Fruit fly (Drosophila melanogaster): ENCODE measurements around the gene CG2217.
A peak's percentile ranks its signal among the peaks of the same experiment; 100 is the strongest.

CG2217 gene

dm6 chr3R:30450224-30450623 is 27.5 kb upstream of the CG2217 start:
- TF ChIP-seq CG8478 (optimal IDR thresholded peaks at IDR 0.05) (no peak), CTCF (optimal IDR thresholded peaks at IDR 0.05) (no peak)

DNA sequence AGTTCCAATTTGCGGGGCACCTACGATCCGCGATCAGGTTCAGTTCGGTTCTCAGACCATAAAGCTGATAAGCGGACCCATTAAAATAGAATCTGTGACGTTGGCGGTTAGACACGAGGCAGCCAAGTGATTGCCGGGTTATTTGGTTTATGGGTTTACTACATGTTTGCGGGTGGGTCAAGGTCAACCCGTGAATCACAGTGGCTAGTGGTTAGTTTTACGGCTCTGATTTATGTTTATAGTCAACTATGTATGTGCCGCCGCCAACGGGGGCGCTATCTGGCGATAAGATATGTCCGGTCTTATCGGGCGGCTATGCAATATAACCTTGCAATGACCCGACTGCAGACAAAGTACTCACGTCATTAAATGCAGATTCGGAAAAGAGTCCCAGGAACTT is 26.7 kb upstream of the CG2217 start:
- TF ChIP-seq CG8478 (optimal IDR thresholded peaks at IDR 0.05) (no peak), CTCF (optimal IDR thresholded peaks at IDR 0.05) (no peak)

DNA sequence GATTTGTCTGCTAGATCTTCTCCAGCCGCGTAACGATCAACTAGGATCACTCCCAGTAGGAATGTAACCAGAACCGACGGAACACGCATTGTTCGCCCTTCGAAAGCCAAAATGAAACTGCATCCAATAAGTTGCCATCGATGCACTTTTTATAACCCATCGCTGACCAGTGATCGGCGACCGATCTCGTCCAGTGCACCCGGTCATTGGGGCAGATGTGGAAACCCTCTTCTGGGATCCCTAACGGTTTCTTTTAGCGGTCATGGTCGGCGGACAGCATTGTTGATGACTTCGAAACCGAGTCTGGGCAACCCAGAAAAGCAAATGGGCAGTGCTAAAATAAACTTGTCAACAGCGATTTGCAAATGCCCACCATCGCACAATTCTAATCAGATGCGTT is 22.2 kb upstream of the CG2217 start, which contains the start of gene Osi23:
Gene Osi23, minus strand, starts transcription at position 101 of the 400 bp plus-strand sequence.
- TF ChIP-seq CTCF (optimal IDR thresholded peaks at IDR 0.05) (no peak), CG8478 (optimal IDR thresholded peaks at IDR 0.05) (no peak)

DNA sequence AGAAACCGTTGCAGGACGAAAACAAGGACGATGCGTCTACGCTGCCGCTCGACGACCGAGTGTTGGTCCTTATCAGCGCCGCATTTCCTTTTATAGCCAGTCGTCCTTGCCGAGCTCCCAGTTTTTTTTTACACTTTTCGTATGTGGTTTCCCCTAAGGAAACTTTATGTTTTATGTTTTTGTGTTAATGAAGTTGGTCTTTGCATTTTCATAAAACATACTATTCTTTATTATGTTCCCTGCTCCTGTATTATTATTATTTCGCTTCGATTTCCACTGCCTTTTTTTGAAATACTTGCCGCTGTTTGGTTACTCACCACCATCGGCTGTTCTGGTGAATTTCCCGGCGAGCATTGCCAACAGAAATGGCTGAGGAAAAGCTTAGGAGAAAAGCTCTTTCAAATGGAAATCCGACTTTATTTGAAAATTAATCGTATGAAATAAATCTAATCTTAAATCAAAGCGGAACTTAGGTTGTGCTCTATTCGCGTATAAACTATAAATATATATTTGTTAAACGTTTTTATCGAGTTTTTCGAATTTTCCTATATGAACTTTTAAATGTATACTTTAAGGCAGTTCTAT is 20.9 kb upstream of the CG2217 start, which contains the start of gene CG15537:
Gene CG15537, minus strand, starts transcription at position 51 of the 585 bp plus-strand sequence.
- TF ChIP-seq CTCF (optimal IDR thresholded peaks at IDR 0.05) (no peak), CG8478 (optimal IDR thresholded peaks at IDR 0.05) (no peak)

dm6 chr3R:30431258-30432114 is 8.7 kb upstream of the CG2217 start, which contains the start of gene CG15534:
Gene CG15534 (plus strand): TSS chr3R:30432064.
- no peak for TF ChIP-seq CTCF (optimal IDR thresholded peaks at IDR 0.05)
- TF ChIP-seq CG8478 (optimal IDR thresholded peaks at IDR 0.05): no peak

- TF ChIP-seq CTCF (optimal IDR thresholded peaks at IDR 0.05) (no peak), CG8478 (optimal IDR thresholded peaks at IDR 0.05) (no peak)
Observed at dm6 chr3R:30428459-30428858, 5.7 kb upstream of the CG2217 start, which contains the start of gene CG15533. Gene CG15533 (plus strand): TSS chr3R:30428820.

DNA sequence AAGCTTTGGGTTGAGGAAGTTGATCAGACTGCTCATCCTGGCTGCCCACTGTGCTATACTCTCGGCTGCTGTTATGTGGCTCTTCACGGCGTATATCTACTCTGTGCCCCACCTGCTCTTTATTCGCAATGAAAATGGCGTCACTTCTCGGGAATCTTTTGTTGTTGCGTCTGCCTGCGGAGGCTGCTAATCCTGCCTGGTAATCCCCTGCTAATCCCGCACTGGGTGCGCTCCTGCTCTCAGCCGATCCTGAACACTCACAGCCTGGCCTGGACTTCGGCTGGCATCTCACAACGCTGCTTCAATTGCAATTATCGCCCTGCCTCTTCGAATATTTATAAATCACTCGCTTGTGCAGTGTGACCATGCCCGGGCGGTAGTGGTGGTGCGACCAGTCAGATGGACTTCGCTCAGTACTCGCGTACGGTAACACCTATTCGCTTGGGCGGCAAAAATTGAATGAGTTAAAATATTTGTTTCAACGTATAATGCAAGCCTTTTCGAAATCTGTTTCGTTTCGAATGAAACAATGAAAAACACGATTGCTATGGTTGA is 5.1 kb upstream of the CG2217 start, which contains the start of gene CG2218:
Gene CG2218, minus strand, starts transcription at position 472 of the 555 bp plus-strand sequence.
- TF ChIP-seq CG8478 (optimal IDR thresholded peaks at IDR 0.05) (no peak), CTCF (optimal IDR thresholded peaks at IDR 0.05) (peak; percentile 1 to 44)

DNA sequence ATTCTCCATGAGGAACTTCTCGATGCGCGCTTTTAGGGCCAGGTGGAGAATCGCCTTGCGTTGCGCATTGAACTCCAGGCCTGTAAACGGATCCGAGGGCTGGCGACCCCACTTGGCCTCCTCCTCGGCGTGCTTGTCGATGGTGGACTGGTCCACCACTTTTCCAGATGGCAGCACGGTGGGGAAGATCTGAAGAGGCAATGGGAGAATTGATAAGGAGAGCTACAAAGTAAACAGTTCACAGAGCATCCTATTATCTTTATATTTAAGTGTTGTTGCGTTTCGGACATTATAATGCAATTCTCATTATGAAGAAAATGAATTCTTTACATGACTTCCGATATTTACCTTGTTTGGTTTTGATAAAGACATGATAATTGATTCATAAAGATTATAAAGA is 3.9 kb upstream of the CG2217 start:
- no peak for TF ChIP-seq CG8478 (optimal IDR thresholded peaks at IDR 0.05)
- no peak for TF ChIP-seq CTCF (optimal IDR thresholded peaks at IDR 0.05)

- TF ChIP-seq CTCF (optimal IDR thresholded peaks at IDR 0.05) (no peak), CG8478 (optimal IDR thresholded peaks at IDR 0.05) (no peak)
Observed at dm6 chr3R:30425622-30426021, 2.9 kb upstream of the CG2217 start.

- TF ChIP-seq CTCF (optimal IDR thresholded peaks at IDR 0.05) (peak; percentile 82 to 90), CG8478 (optimal IDR thresholded peaks at IDR 0.05) (no peak)
Observed at dm6 chr3R:30424993-30425392, 2.2 kb upstream of the CG2217 start, which contains the start of gene CG15536. Gene CG15536 (minus strand): TSS chr3R:30425162.

dm6 chr3R:30423695-30424094 is 924 bp upstream of the CG2217 start, which contains the start of the genes CG15535 and mRpS18C:
Gene CG15535 (minus strand): TSS chr3R:30423929.
Gene mRpS18C (plus strand): TSS chr3R:30423974.
- peak in 1 of 2 experiments; percentile 42 for TF ChIP-seq CTCF (optimal IDR thresholded peaks at IDR 0.05)
- TF ChIP-seq CG8478 (optimal IDR thresholded peaks at IDR 0.05): no peak

DNA sequence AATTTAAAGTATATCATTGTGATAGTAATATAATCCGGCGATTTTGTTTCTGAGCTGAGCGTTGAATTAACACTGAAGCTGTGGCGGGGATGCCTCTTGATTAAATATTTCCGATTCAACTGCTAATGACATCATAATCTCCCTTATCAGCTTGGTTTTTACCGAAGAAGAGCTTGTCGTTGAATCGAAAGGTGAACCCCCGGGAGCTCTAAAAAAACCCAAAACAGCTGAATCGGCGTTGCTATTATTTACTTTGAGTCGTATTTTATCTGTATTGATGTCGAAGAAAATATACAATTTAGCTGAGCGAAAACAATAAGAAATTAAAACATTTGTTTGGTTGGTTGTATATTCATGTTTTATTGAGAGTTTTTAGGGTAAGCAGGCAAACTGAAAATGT is 3.6 kb downstream of the CG2217 start:
- TF ChIP-seq CG8478 (optimal IDR thresholded peaks at IDR 0.05) (no peak), CTCF (optimal IDR thresholded peaks at IDR 0.05) (no peak)

dm6 chr3R:30416765-30417274 is 6.0 kb downstream of the CG2217 start:
- TF ChIP-seq CG8478 (optimal IDR thresholded peaks at IDR 0.05) (no peak), CTCF (optimal IDR thresholded peaks at IDR 0.05) (no peak)

- TF ChIP-seq CG8478 (optimal IDR thresholded peaks at IDR 0.05) (no peak), CTCF (optimal IDR thresholded peaks at IDR 0.05) (no peak)
Observed at dm6 chr3R:30413795-30414194, 9.0 kb downstream of the CG2217 start.

- TF ChIP-seq CTCF (optimal IDR thresholded peaks at IDR 0.05) (no peak), CG8478 (optimal IDR thresholded peaks at IDR 0.05) (no peak)
Observed at dm6 chr3R:30406482-30406881, 16.3 kb downstream of the CG2217 start.

All from S2 (cell line).